Fruit fly (Drosophila melanogaster) whole organism, prepupa: Measurements from ENCODE around the gene iPLA2-VIA.
A peak's percentile ranks its signal among the peaks of the same experiment; 100 is the strongest.

Experiments
- Blimp-1 ChIP-seq: fragments of 200-800 bp; sonication (Bioruptor generic); optimal IDR thresholded peaks from 3 replicates; lab custom pipeline; 2017; ENCODE audit warnings: missing biosample characterization, missing genetic modification characterization, mild to moderate bottlenecking, moderate library complexity, missing genetic modification reagents
- CG10631 ChIP-seq: fragments of 200-800 bp; sonication (Bioruptor generic); optimal IDR thresholded peaks from 2 replicates; lab custom pipeline; 2016; ENCODE audit warnings: missing biosample characterization, missing genetic modification characterization
- CG10669 ChIP-seq: fragments of 200-800 bp; sonication (Bioruptor generic); optimal IDR thresholded peaks from 3 replicates; lab custom pipeline; 2018; ENCODE audit warnings: missing biosample characterization, mild to moderate bottlenecking, missing genetic modification characterization, moderate library complexity
- CG11294 ChIP-seq: fragments of 200-800 bp; sonication (Bioruptor generic); IDR thresholded peaks from 2 replicates; pipeline ENCODE4 v1.3.6; 2022; ENCODE audit warnings: missing biosample characterization, missing genetic modification characterization
- CG11762 ChIP-seq: fragments of 200-800 bp; sonication (Bioruptor generic); optimal IDR thresholded peaks from 3 replicates; lab custom pipeline; 2016; ENCODE audit warnings: missing biosample characterization, missing genetic modification characterization; ENCODE audit not compliant: insufficient read depth
- CG15336 ChIP-seq: fragments of 200-800 bp; sonication (Bioruptor generic); IDR thresholded peaks from 2 replicates; pipeline ENCODE4 v1.3.6; 2022; ENCODE audit warnings: missing biosample characterization, missing genetic modification characterization
- CG1621 ChIP-seq: fragments of 200-800 bp; sonication (Bioruptor generic); optimal IDR thresholded peaks from 3 replicates; lab custom pipeline; 2018; ENCODE audit warnings: missing biosample characterization, mild to moderate bottlenecking, missing genetic modification characterization
- CG16779 ChIP-seq: fragments of 200-800 bp; sonication (Bioruptor generic); optimal IDR thresholded peaks from 3 replicates; lab custom pipeline; 2017; ENCODE audit warnings: missing biosample characterization, mild to moderate bottlenecking, missing genetic modification characterization
- CG3032 ChIP-seq: fragments of 200-800 bp; optimal IDR thresholded peaks from 2 replicates; lab custom pipeline; 2019; ENCODE audit warnings: missing biosample characterization, mild to moderate bottlenecking, missing genetic modification characterization, moderate library complexity
- CG31627 ChIP-seq: fragments of 200-800 bp; sonication (Bioruptor generic); optimal IDR thresholded peaks from 3 replicates; lab custom pipeline; 2016; ENCODE audit warnings: missing biosample characterization, missing genetic modification characterization
- CG32006 ChIP-seq: fragments of 200-800 bp; sonication (Bioruptor generic); optimal IDR thresholded peaks from 3 replicates; lab custom pipeline; 2017; ENCODE audit warnings: missing biosample characterization, mild to moderate bottlenecking, missing genetic modification characterization
- CG34406 ChIP-seq: fragments of 200-800 bp; sonication (Bioruptor generic); optimal IDR thresholded peaks from 3 replicates; lab custom pipeline; 2016; ENCODE audit warnings: missing biosample characterization, missing genetic modification characterization
- CG3919 ChIP-seq: fragments of 200-800 bp; sonication (Bioruptor generic); optimal IDR thresholded peaks from 3 replicates; lab custom pipeline; 2016; ENCODE audit warnings: missing biosample characterization, missing genetic modification characterization
- CG6163 ChIP-seq: fragments of 200-800 bp; sonication (Bioruptor generic); IDR thresholded peaks from 3 replicates; pipeline ENCODE4 v1.3.6; 2022; ENCODE audit warnings: missing biosample characterization, missing genetic modification characterization
- CG6792 ChIP-seq: fragments of 200-800 bp; sonication (Bioruptor generic); optimal IDR thresholded peaks from 3 replicates; lab custom pipeline; 2016; ENCODE audit warnings: missing biosample characterization, missing genetic modification characterization
- CG7368 ChIP-seq: fragments of 200-800 bp; sonication (Bioruptor generic); optimal IDR thresholded peaks from 3 replicates; lab custom pipeline; 2016; ENCODE audit warnings: missing biosample characterization, missing genetic modification characterization
- CG8119 ChIP-seq: fragments of 200-800 bp; sonication (Bioruptor generic); IDR thresholded peaks from 3 replicates; pipeline ENCODE4 v1.3.6; 2022; ENCODE audit warnings: missing biosample characterization, missing genetic modification characterization
- CG8319 ChIP-seq: fragments of 200-800 bp; sonication (Bioruptor generic); optimal IDR thresholded peaks from 3 replicates; lab custom pipeline; 2016; ENCODE audit warnings: missing biosample characterization, missing genetic modification characterization
- CG8632 ChIP-seq: fragments of 200-800 bp; sonication (Bioruptor generic); optimal IDR thresholded peaks from 3 replicates; lab custom pipeline; 2016; ENCODE audit warnings: missing biosample characterization, missing genetic modification characterization
- CG9139 ChIP-seq: fragments of 200-800 bp; sonication (Bioruptor generic); optimal IDR thresholded peaks from 3 replicates; lab custom pipeline; 2017; ENCODE audit warnings: missing biosample characterization, mild to moderate bottlenecking, missing genetic modification characterization
- Eip78C ChIP-seq: fragments of 200-800 bp; sonication (Bioruptor generic); peaks from one replicate; lab custom pipeline; 2016; ENCODE audit warnings: missing biosample characterization, missing genetic modification characterization
- Eip93F ChIP-seq: fragments of 200-800 bp; sonication (Bioruptor generic); optimal IDR thresholded peaks from 2 replicates; lab custom pipeline; 2016; ENCODE audit warnings: missing biosample characterization, mild to moderate bottlenecking, missing genetic modification characterization
- Ets96B ChIP-seq: fragments of 200-800 bp; optimal IDR thresholded peaks from 2 replicates; lab custom pipeline; 2019; ENCODE audit warnings: missing biosample characterization, mild to moderate bottlenecking, missing genetic modification characterization, moderate library complexity
- Gug ChIP-seq: fragments of 200-800 bp; sonication (Bioruptor generic); IDR thresholded peaks from 2 replicates; pipeline ENCODE4 v1.3.6; 2022; ENCODE audit warnings: missing biosample characterization, missing genetic modification characterization
- Hr38 ChIP-seq: sonication (Bioruptor generic); optimal IDR thresholded peaks from 2 replicates; lab custom pipeline; 2016; ENCODE audit warnings: missing biosample characterization, missing genetic modification characterization
- Hr39 ChIP-seq: fragments of 200-800 bp; sonication (Bioruptor generic); optimal IDR thresholded peaks from 2 replicates; lab custom pipeline; 2016; ENCODE audit warnings: missing biosample characterization, missing genetic modification characterization
- Hr4 ChIP-seq: fragments of 200-800 bp; sonication (Bioruptor generic); optimal IDR thresholded peaks from 3 replicates; lab custom pipeline; 2016; ENCODE audit warnings: missing biosample characterization, missing genetic modification characterization
- Lpt ChIP-seq: fragments of 200-800 bp; sonication (Bioruptor generic); optimal IDR thresholded peaks from 3 replicates; lab custom pipeline; 2016; ENCODE audit warnings: missing biosample characterization, missing genetic modification characterization
- OdsH ChIP-seq: fragments of 200-800 bp; sonication (Bioruptor generic); optimal IDR thresholded peaks from 3 replicates; lab custom pipeline; 2016; ENCODE audit warnings: missing biosample characterization, missing genetic modification characterization
- Smox ChIP-seq: fragments of 200-800 bp; sonication (Bioruptor generic); optimal IDR thresholded peaks from 3 replicates; lab custom pipeline; 2016; ENCODE audit warnings: missing biosample characterization, missing genetic modification characterization
- Sox102F ChIP-seq: fragments of 200-800 bp; sonication (Bioruptor generic); optimal IDR thresholded peaks from 2 replicates; lab custom pipeline; 2016; ENCODE audit warnings: missing biosample characterization, mild to moderate bottlenecking, missing genetic modification characterization
- Sox14 ChIP-seq: fragments of 200-800 bp; sonication (Bioruptor generic); optimal IDR thresholded peaks from 3 replicates; lab custom pipeline; 2016; ENCODE audit warnings: missing biosample characterization, missing genetic modification characterization
- achi ChIP-seq: fragments of 200-800 bp; sonication (Bioruptor generic); optimal IDR thresholded peaks from 3 replicates; lab custom pipeline; 2016; ENCODE audit warnings: missing biosample characterization, missing genetic modification characterization
- acj6 ChIP-seq: fragments of 200-800 bp; sonication (Bioruptor generic); optimal IDR thresholded peaks from 3 replicates; lab custom pipeline; 2016; ENCODE audit warnings: missing biosample characterization, missing genetic modification characterization
- dac ChIP-seq: fragments of 200-800 bp; sonication (Bioruptor generic); optimal IDR thresholded peaks from 2 replicates; lab custom pipeline; 2017; ENCODE audit warnings: missing biosample characterization, mild to moderate bottlenecking, missing genetic modification characterization
- dsx ChIP-seq: fragments of 200-800 bp; optimal IDR thresholded peaks from 3 replicates; lab custom pipeline; 2019; ENCODE audit warnings: missing biosample characterization, mild to moderate bottlenecking, missing genetic modification characterization, moderate library complexity; ENCODE audit not compliant: poor library complexity, severe bottlenecking
- eg ChIP-seq: fragments of 200-800 bp; sonication (Bioruptor generic); IDR thresholded peaks from 3 replicates; pipeline ENCODE4 v1.3.6; 2022; ENCODE audit warnings: missing biosample characterization, missing genetic modification characterization
- fd59A ChIP-seq: fragments of 200-800 bp; sonication (Bioruptor generic); optimal IDR thresholded peaks from 2 replicates; lab custom pipeline; 2017; ENCODE audit warnings: missing biosample characterization, mild to moderate bottlenecking, missing genetic modification characterization, missing genetic modification reagents
- fd85E ChIP-seq: fragments of 200-800 bp; sonication (Bioruptor generic); optimal IDR thresholded peaks from 3 replicates; lab custom pipeline; 2016; ENCODE audit warnings: missing biosample characterization, missing genetic modification characterization
- fkh ChIP-seq: fragments of 200-800 bp; sonication (Bioruptor generic); optimal IDR thresholded peaks from 3 replicates; lab custom pipeline; 2017; ENCODE audit warnings: missing biosample characterization, mild to moderate bottlenecking, missing genetic modification characterization, moderate library complexity
- lz ChIP-seq: fragments of 200-800 bp; sonication (Bioruptor generic); optimal IDR thresholded peaks from 3 replicates; lab custom pipeline; 2016; ENCODE audit warnings: missing biosample characterization, missing genetic modification characterization
- pdm3 ChIP-seq: fragments of 200-800 bp; sonication (Bioruptor generic); optimal IDR thresholded peaks from 3 replicates; lab custom pipeline; 2016; ENCODE audit warnings: missing biosample characterization, missing genetic modification characterization
- ss ChIP-seq, 2 experiments: fragments of 200-800 bp; sonication (Bioruptor generic); optimal IDR thresholded peaks; 2 replicates in 1 of 2; 3 replicates in 1 of 2; lab custom pipeline; 2017 to 2018; ENCODE audit warnings: mild to moderate bottlenecking in 2 of 2, missing biosample characterization in 2 of 2, missing genetic modification characterization in 2 of 2, moderate library complexity in 1 of 2
- topi ChIP-seq: fragments of 200-800 bp; sonication (Bioruptor generic); optimal IDR thresholded peaks from 3 replicates; lab custom pipeline; 2016; ENCODE audit warnings: missing biosample characterization, missing genetic modification characterization
- vri ChIP-seq: fragments of 200-800 bp; sonication (Bioruptor generic); optimal IDR thresholded peaks from 3 replicates; lab custom pipeline; 2016; ENCODE audit warnings: missing biosample characterization, mild to moderate bottlenecking, missing genetic modification characterization

The iPLA2-VIA gene

DNA sequence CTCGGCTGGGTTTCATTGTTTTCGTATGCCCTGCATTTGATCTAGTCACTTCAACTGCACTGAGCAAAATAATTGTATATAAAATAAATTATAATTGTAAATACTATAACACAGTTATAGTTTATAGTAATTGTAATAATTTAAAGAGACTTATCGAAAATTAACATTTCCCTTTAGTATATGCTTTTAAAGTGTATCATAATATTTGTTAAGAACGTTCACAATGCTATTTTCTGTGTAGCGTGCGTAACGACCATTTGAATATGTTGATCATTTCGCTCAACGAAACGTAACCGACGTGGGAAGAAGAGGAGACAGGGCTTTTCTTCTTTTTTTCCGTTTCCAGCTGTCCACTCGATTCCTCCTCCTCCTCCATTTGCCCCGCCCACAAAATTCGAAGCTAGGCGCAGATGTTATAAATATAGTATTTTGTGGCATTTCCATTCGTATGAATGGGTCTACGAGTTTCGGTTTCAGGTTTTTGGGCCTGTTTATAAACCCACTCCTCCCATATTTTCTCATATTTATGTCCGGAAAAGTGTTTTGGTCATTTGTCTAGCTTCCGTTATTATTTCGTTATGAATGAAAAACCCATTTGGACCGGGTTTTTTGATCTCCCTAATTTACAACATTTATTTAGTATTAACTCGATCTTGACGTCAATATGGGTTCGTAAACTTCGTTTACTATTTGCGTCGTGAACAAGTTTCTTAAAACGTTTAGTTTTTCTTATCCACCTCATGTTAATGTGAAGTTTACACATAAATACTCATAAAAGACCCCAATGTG, 7.5 kb downstream of the iPLA2-VIA start:
- TF ChIP-seq CG8119 (GFP tag; lab: Robert Waterston, UW) (peak; percentile 64), CG10631 (GFP tag; lab: Kevin White, UChicago) (peak; percentile 31), Hr38 (GFP tag; lab: Kevin White, UChicago) (no peak), lz (GFP tag; lab: Kevin White, UChicago) (no peak), CG10669 (peak; percentile 44), Smox (GFP tag; lab: Kevin White, UChicago) (no peak), CG16779 (tag; lab: Kevin White, UChicago) (no peak), CG8319 (GFP tag; lab: Kevin White, UChicago) (no peak), eg (GFP tag; lab: Robert Waterston, UW) (peak; percentile 79; the same call in 2 of the 3 replicates), Gug (GFP tag; lab: Robert Waterston, UW) (peak; percentile 59), fd85E (GFP tag; lab: Kevin White, UChicago) (no peak), dsx (peak; percentile 52), Eip78C (peak; percentile 66), Hr39 (GFP tag; lab: Kevin White, UChicago) (no peak), acj6 (GFP tag; lab: Kevin White, UChicago) (peak; percentile 44), Sox102F (GFP tag; lab: Kevin White, UChicago) (no peak), ss (GFP tag; optimal IDR thresholded peaks at IDR 0.05; lab: Kevin White, UChicago) (peak in 1 of 2 experiments; percentile 29), CG15336 (GFP tag; lab: Robert Waterston, UW) (peak; percentile 81), fkh (GFP tag; lab: Kevin White, UChicago) (no peak), CG11762 (GFP tag; lab: Kevin White, UChicago) (peak; percentile 42), OdsH (GFP tag; lab: Kevin White, UChicago) (peak; percentile 6), CG7368 (GFP tag; lab: Kevin White, UChicago) (peak; percentile 5), CG6792 (no peak), CG32006 (no peak), fd59A (GFP tag; lab: Kevin White, UChicago) (no peak), achi (GFP tag; lab: Kevin White, UChicago) (peak; percentile 39), Ets96B (tag; lab: Kevin White, UChicago) (peak; percentile 59), CG3919 (GFP tag; lab: Kevin White, UChicago) (no peak), pdm3 (no peak), CG9139 (GFP tag; lab: Kevin White, UChicago) (no peak), CG3032 (tag; lab: Kevin White, UChicago) (peak; percentile 61), Sox14 (GFP tag; lab: Kevin White, UChicago) (no peak), CG11294 (0 out of 2 replicates have a peak, but pooled peaks have one; percentile 19), CG1621 (tag; lab: Kevin White, UChicago) (no peak), CG8632 (peak; percentile 21), vri (GFP tag; lab: Kevin White, UChicago) (no peak), Blimp-1 (GFP tag; lab: Kevin White, UChicago) (no peak), CG31627 (GFP tag; lab: Kevin White, UChicago) (no peak), Eip93F (GFP tag; lab: Kevin White, UChicago) (no peak), topi (GFP tag; lab: Kevin White, UChicago) (no peak), Hr4 (GFP tag; lab: Kevin White, UChicago) (peak; percentile 25), CG6163 (no peak; the same call in 1 of the 3 replicates), dac (GFP tag; lab: Kevin White, UChicago) (no peak), CG34406 (GFP tag; lab: Kevin White, UChicago) (peak; percentile 41), Lpt (GFP tag; lab: Kevin White, UChicago) (no peak)
- TF ChIP-seq, all 60 proteins: peak for 20
